Fruit fly (Drosophila melanogaster) whole organism, prepupa: ENCODE results near the gene shf.

ENCODE experiments used
- Blimp-1 ChIP-seq: fragments of 200-800 bp; sonication (Bioruptor generic); optimal IDR thresholded peaks from 3 replicates; lab custom pipeline; 2017; ENCODE audit warnings: missing biosample characterization, missing genetic modification characterization, mild to moderate bottlenecking, moderate library complexity, missing genetic modification reagents
- CG10631 ChIP-seq: fragments of 200-800 bp; sonication (Bioruptor generic); optimal IDR thresholded peaks from 2 replicates; lab custom pipeline; 2016; ENCODE audit warnings: missing biosample characterization, missing genetic modification characterization
- CG11294 ChIP-seq: fragments of 200-800 bp; sonication (Bioruptor generic); IDR thresholded peaks from 2 replicates; pipeline ENCODE4 v1.3.6; 2022; ENCODE audit warnings: missing biosample characterization, missing genetic modification characterization
- CG11902 ChIP-seq: fragments of 200-800 bp; sonication (Bioruptor generic); optimal IDR thresholded peaks from 3 replicates; lab custom pipeline; 2016; ENCODE audit warnings: missing biosample characterization, missing genetic modification characterization
- CG15336 ChIP-seq: fragments of 200-800 bp; sonication (Bioruptor generic); IDR thresholded peaks from 2 replicates; pipeline ENCODE4 v1.3.6; 2022; ENCODE audit warnings: missing biosample characterization, missing genetic modification characterization
- CG1621 ChIP-seq: fragments of 200-800 bp; sonication (Bioruptor generic); optimal IDR thresholded peaks from 3 replicates; lab custom pipeline; 2018; ENCODE audit warnings: missing biosample characterization, mild to moderate bottlenecking, missing genetic modification characterization
- CG16779 ChIP-seq: fragments of 200-800 bp; sonication (Bioruptor generic); optimal IDR thresholded peaks from 3 replicates; lab custom pipeline; 2017; ENCODE audit warnings: missing biosample characterization, mild to moderate bottlenecking, missing genetic modification characterization
- CG31627 ChIP-seq: fragments of 200-800 bp; sonication (Bioruptor generic); optimal IDR thresholded peaks from 3 replicates; lab custom pipeline; 2016; ENCODE audit warnings: missing biosample characterization, missing genetic modification characterization
- CG6792 ChIP-seq: fragments of 200-800 bp; sonication (Bioruptor generic); optimal IDR thresholded peaks from 3 replicates; lab custom pipeline; 2016; ENCODE audit warnings: missing biosample characterization, missing genetic modification characterization
- CG7368 ChIP-seq: fragments of 200-800 bp; sonication (Bioruptor generic); optimal IDR thresholded peaks from 3 replicates; lab custom pipeline; 2016; ENCODE audit warnings: missing biosample characterization, missing genetic modification characterization
- CG8119 ChIP-seq: fragments of 200-800 bp; sonication (Bioruptor generic); IDR thresholded peaks from 3 replicates; pipeline ENCODE4 v1.3.6; 2022; ENCODE audit warnings: missing biosample characterization, missing genetic modification characterization
- Eip75B ChIP-seq: fragments of 200-800 bp; sonication (Bioruptor generic); optimal IDR thresholded peaks from 3 replicates; lab custom pipeline; 2016; ENCODE audit warnings: missing biosample characterization, missing genetic modification characterization
- Eip78C ChIP-seq: fragments of 200-800 bp; sonication (Bioruptor generic); peaks from one replicate; lab custom pipeline; 2016; ENCODE audit warnings: missing biosample characterization, missing genetic modification characterization
- Eip93F ChIP-seq: fragments of 200-800 bp; sonication (Bioruptor generic); optimal IDR thresholded peaks from 2 replicates; lab custom pipeline; 2016; ENCODE audit warnings: missing biosample characterization, mild to moderate bottlenecking, missing genetic modification characterization
- Hr39 ChIP-seq: fragments of 200-800 bp; sonication (Bioruptor generic); optimal IDR thresholded peaks from 2 replicates; lab custom pipeline; 2016; ENCODE audit warnings: missing biosample characterization, missing genetic modification characterization
- Lpt ChIP-seq: fragments of 200-800 bp; sonication (Bioruptor generic); optimal IDR thresholded peaks from 3 replicates; lab custom pipeline; 2016; ENCODE audit warnings: missing biosample characterization, missing genetic modification characterization
- Smox ChIP-seq: fragments of 200-800 bp; sonication (Bioruptor generic); optimal IDR thresholded peaks from 3 replicates; lab custom pipeline; 2016; ENCODE audit warnings: missing biosample characterization, missing genetic modification characterization
- Sox102F ChIP-seq: fragments of 200-800 bp; sonication (Bioruptor generic); optimal IDR thresholded peaks from 2 replicates; lab custom pipeline; 2016; ENCODE audit warnings: missing biosample characterization, mild to moderate bottlenecking, missing genetic modification characterization
- Sox14 ChIP-seq: fragments of 200-800 bp; sonication (Bioruptor generic); optimal IDR thresholded peaks from 3 replicates; lab custom pipeline; 2016; ENCODE audit warnings: missing biosample characterization, missing genetic modification characterization
- Sox15 ChIP-seq: fragments of 200-800 bp; sonication (Bioruptor generic); optimal IDR thresholded peaks from 3 replicates; lab custom pipeline; 2016; ENCODE audit warnings: missing biosample characterization, missing genetic modification characterization
- achi ChIP-seq: fragments of 200-800 bp; sonication (Bioruptor generic); optimal IDR thresholded peaks from 3 replicates; lab custom pipeline; 2016; ENCODE audit warnings: missing biosample characterization, missing genetic modification characterization
- acj6 ChIP-seq: fragments of 200-800 bp; sonication (Bioruptor generic); optimal IDR thresholded peaks from 3 replicates; lab custom pipeline; 2016; ENCODE audit warnings: missing biosample characterization, missing genetic modification characterization
- dac ChIP-seq: fragments of 200-800 bp; sonication (Bioruptor generic); optimal IDR thresholded peaks from 2 replicates; lab custom pipeline; 2017; ENCODE audit warnings: missing biosample characterization, mild to moderate bottlenecking, missing genetic modification characterization
- eg ChIP-seq: fragments of 200-800 bp; sonication (Bioruptor generic); IDR thresholded peaks from 3 replicates; pipeline ENCODE4 v1.3.6; 2022; ENCODE audit warnings: missing biosample characterization, missing genetic modification characterization
- esn ChIP-seq: fragments of 200-800 bp; sonication (Bioruptor generic); optimal IDR thresholded peaks from 2 replicates; lab custom pipeline; 2016; ENCODE audit warnings: missing biosample characterization, mild to moderate bottlenecking, missing genetic modification characterization, moderate library complexity
- fd59A ChIP-seq: fragments of 200-800 bp; sonication (Bioruptor generic); optimal IDR thresholded peaks from 2 replicates; lab custom pipeline; 2017; ENCODE audit warnings: missing biosample characterization, mild to moderate bottlenecking, missing genetic modification characterization, missing genetic modification reagents
- fd85E ChIP-seq: fragments of 200-800 bp; sonication (Bioruptor generic); optimal IDR thresholded peaks from 3 replicates; lab custom pipeline; 2016; ENCODE audit warnings: missing biosample characterization, missing genetic modification characterization
- fkh ChIP-seq: fragments of 200-800 bp; sonication (Bioruptor generic); optimal IDR thresholded peaks from 3 replicates; lab custom pipeline; 2017; ENCODE audit warnings: missing biosample characterization, mild to moderate bottlenecking, missing genetic modification characterization, moderate library complexity
- lz ChIP-seq: fragments of 200-800 bp; sonication (Bioruptor generic); optimal IDR thresholded peaks from 3 replicates; lab custom pipeline; 2016; ENCODE audit warnings: missing biosample characterization, missing genetic modification characterization
- salr ChIP-seq, 2 experiments: fragments of 200-800 bp; sonication (Bioruptor generic); optimal IDR thresholded peaks; 3 replicates each; lab custom pipeline; 2016 to 2018; ENCODE audit warnings: missing biosample characterization in 2 of 2, missing genetic modification characterization in 2 of 2, mild to moderate bottlenecking in 1 of 2
- svp ChIP-seq: fragments of 200-800 bp; sonication (Bioruptor generic); peaks from one replicate; lab custom pipeline; 2016; ENCODE audit warnings: missing biosample characterization, missing genetic modification characterization
- vri ChIP-seq: fragments of 200-800 bp; sonication (Bioruptor generic); optimal IDR thresholded peaks from 3 replicates; lab custom pipeline; 2016; ENCODE audit warnings: missing biosample characterization, mild to moderate bottlenecking, missing genetic modification characterization

Gene shf

DNA sequence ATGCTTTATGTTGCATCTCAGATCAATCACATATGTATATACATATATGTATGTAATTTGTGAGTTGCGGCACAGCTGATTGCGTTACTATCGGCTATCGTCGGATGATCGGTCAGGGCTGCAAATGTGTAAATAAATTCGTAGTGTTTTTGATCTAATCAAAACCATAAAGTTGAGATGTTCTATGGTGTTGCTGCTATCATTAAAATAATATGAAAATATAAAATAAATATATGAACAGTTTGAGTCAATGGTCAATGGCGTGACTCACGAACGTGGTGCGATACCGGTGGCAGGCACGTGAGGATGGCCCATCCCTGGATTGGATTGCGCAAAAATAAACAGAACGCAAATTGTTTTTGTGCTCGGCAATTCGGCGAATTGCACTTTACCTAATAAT is 8.5 kb downstream of the shf start, which contains the start of gene Coq7 (continued):
- TF ChIP-seq CG11902 (peak; percentile 76), Eip75B (GFP tag; lab: Kevin White, UChicago) (no peak), Smox (GFP tag; lab: Kevin White, UChicago) (no peak), CG7368 (GFP tag; lab: Kevin White, UChicago) (peak; percentile 69), lz (GFP tag; lab: Kevin White, UChicago) (no peak), Blimp-1 (GFP tag; lab: Kevin White, UChicago) (no peak), dac (GFP tag; lab: Kevin White, UChicago) (peak; percentile 65), Hr39 (GFP tag; lab: Kevin White, UChicago) (no peak), CG10631 (GFP tag; lab: Kevin White, UChicago) (peak; percentile 82), CG6792 (peak; percentile 79), CG11294 (GFP tag; lab: Robert Waterston, UW) (peak; percentile 74), eg (GFP tag; lab: Robert Waterston, UW) (peak; percentile 90), achi (GFP tag; lab: Kevin White, UChicago) (no peak), svp (GFP tag; lab: Kevin White, UChicago) (peak; percentile 90), fd59A (GFP tag; lab: Kevin White, UChicago) (peak; percentile 55), Sox14 (no peak), Eip93F (GFP tag; lab: Kevin White, UChicago) (peak; percentile 88), CG16779 (tag; lab: Kevin White, UChicago) (no peak), Sox15 (GFP tag; lab: Kevin White, UChicago) (peak; percentile 77), CG1621 (peak; percentile 75), acj6 (peak; percentile 86), CG8119 (peak; percentile 69)

DNA sequence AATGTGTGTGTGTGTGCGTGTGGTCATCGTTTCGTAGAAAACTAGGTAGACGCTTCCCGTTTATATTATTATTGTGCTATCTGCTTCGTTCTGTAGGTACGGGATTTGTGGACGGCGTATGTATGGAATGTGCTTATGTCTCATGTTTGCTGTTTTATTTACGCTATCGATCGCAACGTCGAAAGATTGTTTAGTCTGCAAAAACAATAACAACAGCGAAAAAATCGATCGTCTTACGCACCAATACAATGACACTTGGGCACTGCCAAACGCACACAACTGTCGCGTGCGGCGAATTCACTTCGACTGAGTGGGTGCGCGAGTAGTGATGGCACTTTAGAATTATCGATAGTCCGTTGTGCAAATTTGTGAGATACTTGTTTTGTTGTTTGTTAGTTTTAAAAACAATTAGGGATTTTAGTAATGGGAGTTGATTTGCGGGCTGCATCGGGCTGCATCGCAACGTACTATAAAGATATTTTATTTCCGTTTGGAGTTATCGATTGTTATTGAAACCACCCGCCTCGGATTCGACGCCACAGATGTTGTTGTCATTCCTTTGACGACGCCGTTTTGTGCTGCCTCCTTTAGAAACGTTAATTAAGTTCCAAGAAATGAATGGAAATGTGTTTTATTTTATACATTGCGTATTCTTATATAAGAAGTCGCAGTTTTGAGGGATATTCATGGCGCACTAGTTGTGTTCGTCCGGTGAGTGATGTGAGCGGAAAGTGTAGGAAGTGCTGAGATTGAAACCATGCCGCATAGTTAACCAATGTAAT is 20.1 kb downstream of the shf start:
- TF ChIP-seq esn (GFP tag; lab: Kevin White, UChicago) (peak; percentile 37), CG15336 (0 out of 2 replicates have a peak, but pooled peaks have one; percentile 31), vri (GFP tag; lab: Kevin White, UChicago) (no peak), svp (GFP tag; lab: Kevin White, UChicago) (peak; percentile 73)

DNA sequence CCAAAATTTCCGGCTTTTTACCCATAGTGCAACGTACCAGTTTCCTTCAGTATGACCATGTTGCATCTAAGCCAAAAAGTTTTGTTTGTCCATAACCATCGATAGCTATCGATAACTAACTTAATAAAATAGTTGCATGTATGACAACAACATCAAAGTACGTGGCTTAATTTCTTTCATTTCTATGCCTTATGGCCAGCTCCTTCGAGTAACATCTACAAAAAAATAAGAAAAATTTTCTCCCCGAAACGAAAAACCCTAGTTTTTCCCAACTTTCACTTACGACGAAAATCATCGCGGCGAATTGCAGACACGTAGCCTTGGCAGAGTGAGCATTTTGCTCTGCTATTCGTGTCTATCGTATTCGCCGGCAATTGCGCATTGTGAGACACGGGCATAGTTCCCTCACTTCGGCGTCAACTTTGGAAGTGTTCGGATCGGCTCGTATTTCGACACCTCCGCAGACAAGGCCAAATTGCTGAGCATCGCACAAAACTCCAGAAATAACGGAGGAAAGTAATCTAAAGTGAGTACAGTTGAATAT is 23.2 kb downstream of the shf start, which contains the start of gene sov:
Gene sov (plus strand): TSS at position 148 of the 544 bp plus-strand sequence.
- TF ChIP-seq fkh (GFP tag; lab: Kevin White, UChicago) (peak; percentile 79), svp (GFP tag; lab: Kevin White, UChicago) (peak; percentile 38), CG31627 (GFP tag; lab: Kevin White, UChicago) (no peak), Eip78C (GFP tag; lab: Kevin White, UChicago) (peak; percentile 59)

DNA sequence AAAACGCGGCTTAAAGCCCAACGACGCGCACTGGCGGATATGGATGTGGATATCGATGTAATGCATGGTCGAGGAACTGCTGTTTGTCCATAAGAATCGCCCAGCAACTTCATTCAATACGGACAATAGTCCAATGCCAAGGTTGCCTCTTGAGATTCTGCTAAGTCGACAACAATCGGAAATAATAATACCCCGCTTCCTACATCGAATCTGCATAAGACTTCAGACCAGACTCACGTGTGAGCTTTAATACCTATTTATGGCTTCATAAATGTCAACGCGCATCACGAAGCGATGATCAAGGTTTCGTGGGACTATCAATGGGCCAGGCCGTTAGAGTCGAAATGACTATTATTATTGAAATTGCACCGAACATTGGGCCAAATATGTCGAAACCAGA is 27.5 kb downstream of the shf start:
- TF ChIP-seq Hr39 (GFP tag; lab: Kevin White, UChicago): no peak
- TF ChIP-seq CG7368 (GFP tag; lab: Kevin White, UChicago): no peak
- no peak for TF ChIP-seq Lpt
- no peak for TF ChIP-seq fd85E
- TF ChIP-seq acj6: no peak
- TF ChIP-seq esn (GFP tag; lab: Kevin White, UChicago): no peak

DNA sequence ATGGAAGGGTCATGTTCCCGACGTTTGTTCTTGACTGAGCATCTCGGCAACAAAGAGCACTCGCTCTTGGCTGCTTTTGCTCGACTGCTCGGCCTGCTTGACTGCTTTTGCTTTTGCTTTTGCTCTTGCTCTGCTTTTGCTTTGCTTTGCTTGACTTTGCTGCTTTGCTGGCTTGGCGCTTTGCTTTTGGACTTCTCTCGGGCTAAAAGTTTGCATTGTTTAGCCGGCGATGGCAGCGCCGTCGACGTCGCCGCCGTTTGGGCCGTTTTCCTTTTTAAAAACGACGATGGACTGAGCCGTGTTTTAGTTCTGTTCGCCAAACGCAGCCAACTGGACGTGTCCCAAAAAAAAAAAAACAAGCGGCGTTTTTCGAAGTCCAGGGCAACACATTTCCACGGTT is 32.2 kb downstream of the shf start, which contains the start of gene CG14439:
Gene CG14439 (plus strand): TSS at position 301 of the 400 bp plus-strand sequence.
- peak; percentile 27 for TF ChIP-seq Sox102F (GFP tag; lab: Kevin White, UChicago)
- TF ChIP-seq Eip78C (GFP tag; lab: Kevin White, UChicago): peak; percentile 10
- TF ChIP-seq salr (GFP tag; optimal IDR thresholded peaks at IDR 0.05; lab: Kevin White, UChicago): no peak
